Fruit fly (Drosophila melanogaster): ENCODE measurements around the gene dnk.

Gene dnk

DNA sequence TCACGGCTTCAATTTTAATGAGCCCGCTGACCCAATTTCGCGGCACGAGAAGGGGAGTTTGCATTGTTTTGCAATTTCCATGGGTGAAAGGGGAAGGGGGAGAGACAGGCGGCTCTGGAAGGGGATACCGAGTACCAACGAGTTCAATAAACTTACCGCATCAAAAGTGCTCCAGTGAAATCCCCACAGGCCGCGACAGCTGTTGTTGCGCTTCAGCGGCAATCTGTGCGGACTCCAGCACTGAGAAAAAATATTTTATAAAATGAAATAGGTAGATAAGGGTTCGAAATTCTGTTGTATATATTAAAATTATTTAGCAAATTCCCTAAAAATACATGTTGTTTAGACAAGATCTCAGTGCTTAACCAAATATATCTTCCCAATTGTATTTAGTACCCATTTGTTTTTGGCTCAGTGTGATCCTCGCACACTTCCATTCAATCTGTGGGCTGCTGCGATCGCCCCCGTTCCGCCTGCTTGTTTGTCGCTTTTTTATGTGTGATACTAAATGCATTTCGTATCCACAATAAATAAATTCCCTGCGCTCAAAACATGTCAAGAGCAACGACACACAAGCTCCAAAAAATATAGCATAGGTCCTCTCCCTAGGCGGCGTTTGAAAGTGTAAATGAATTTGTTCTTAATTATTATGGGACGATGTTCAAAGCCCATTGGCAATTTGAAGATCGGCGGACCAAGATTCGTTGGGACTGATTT, 14.9 kb downstream of the dnk start (continued):
- peak; percentile 84 for TF ChIP-seq CG32772 (GFP tag; IDR thresholded peaks at IDR 0.05)
- peak; percentile 12 to 88 for TF ChIP-seq Hr51 (GFP tag; optimal IDR thresholded peaks at IDR 0.05)
- no peak for TF ChIP-seq abd-A (tag; optimal IDR thresholded peaks at IDR 0.05)
- peak; percentile 70 for TF ChIP-seq odd (GFP tag; optimal IDR thresholded peaks at IDR 0.05)
- peak; percentile 64 for TF ChIP-seq run (tag; optimal IDR thresholded peaks at IDR 0.05)
- TF ChIP-seq CG2889 (GFP tag; IDR thresholded peaks at IDR 0.05), result 0 out of 3 replicates have a peak, but pooled peaks have one; percentile 37
- peak; percentile 87 for TF ChIP-seq CG2712 (tag; optimal IDR thresholded peaks at IDR 0.05)
- TF ChIP-seq Neu2 (GFP tag; optimal IDR thresholded peaks at IDR 0.05; ENCODE audit: borderline replicate concordance), result no peak
- peak; percentile 62 for TF ChIP-seq CG18599 (GFP tag; optimal IDR thresholded peaks at IDR 0.05)
- peak; percentile 55 for TF ChIP-seq CG10654 (GFP tag; optimal IDR thresholded peaks at IDR 0.05)
- no peak for TF ChIP-seq CG30020 (tag; optimal IDR thresholded peaks at IDR 0.05)
- peak; percentile 75 for TF ChIP-seq esg (GFP tag; conservative IDR thresholded peaks at IDR 0.05)
- peak; percentile 91 for TF ChIP-seq CG10979 (tag; optimal IDR thresholded peaks at IDR 0.05)
- no peak for TF ChIP-seq pan (optimal IDR thresholded peaks at IDR 0.05)
- TF ChIP-seq pan (GFP tag; optimal IDR thresholded peaks at IDR 0.05 in 1 of 2, IDR thresholded peaks at IDR 0.05 in 1 of 2), result peak in 1 of 2 experiments; percentile 82
- peak; percentile 67 for TF ChIP-seq sob (GFP tag; IDR thresholded peaks at IDR 0.05)
- peak; percentile 2 for TF ChIP-seq CG9609 (GFP tag; optimal IDR thresholded peaks at IDR 0.05)
- TF ChIP-seq bcd (GFP tag; optimal IDR thresholded peaks at IDR 0.05), result peak; percentile 74
- TF ChIP-seq CG1602 (GFP tag; optimal IDR thresholded peaks at IDR 0.05), result peak; percentile 69
- 0 out of 2 replicates have a peak, but pooled peaks have one; percentile 26 for TF ChIP-seq wdn (GFP tag; IDR thresholded peaks at IDR 0.05)
- no peak for TF ChIP-seq CG1647 (GFP tag; optimal IDR thresholded peaks at IDR 0.05)
- peak; percentile 62; the same call in 2 of the 3 replicates for TF ChIP-seq B-H1 (GFP tag; IDR thresholded peaks at IDR 0.05)
- TF ChIP-seq Dad (GFP tag; optimal IDR thresholded peaks at IDR 0.05), result peak; percentile 45
- peak; percentile 73 for TF ChIP-seq CG4707 (GFP tag; optimal IDR thresholded peaks at IDR 0.05)
- TF ChIP-seq Chrac-16 (GFP tag; optimal IDR thresholded peaks at IDR 0.05), result peak; percentile 70
- TF ChIP-seq eve (GFP tag; optimal IDR thresholded peaks at IDR 0.05), result peak in 1 of 2 experiments; percentile 91
- TF ChIP-seq salm (tag; optimal IDR thresholded peaks at IDR 0.05), result peak; percentile 48
- TF ChIP-seq pnt (GFP tag; optimal IDR thresholded peaks at IDR 0.05), result no peak
- TF ChIP-seq CG7839 (tag; optimal IDR thresholded peaks at IDR 0.05), result peak; percentile 83
- peak; percentile 47 for TF ChIP-seq CG12071 (GFP tag; optimal IDR thresholded peaks at IDR 0.05)
- peak; percentile 83 for TF ChIP-seq oc (tag; optimal IDR thresholded peaks at IDR 0.05)
- peak; percentile 6 for TF ChIP-seq HmgZ (tag; optimal IDR thresholded peaks at IDR 0.05)
- TF ChIP-seq CG17802 (tag; optimal IDR thresholded peaks at IDR 0.05), result peak; percentile 29
- peak; percentile 73 for TF ChIP-seq Max (GFP tag; optimal IDR thresholded peaks at IDR 0.05)
- peak; percentile 80 for TF ChIP-seq nerfin-1 (tag; optimal IDR thresholded peaks at IDR 0.05)
- peak; percentile 49 for TF ChIP-seq TFAM (GFP tag; optimal IDR thresholded peaks at IDR 0.05)
- no peak for TF ChIP-seq chm (GFP tag; IDR thresholded peaks at IDR 0.05)
- no peak for TF ChIP-seq pzg (GFP tag; optimal IDR thresholded peaks at IDR 0.05)
- peak; percentile 77 for TF ChIP-seq Spps (tag; optimal IDR thresholded peaks at IDR 0.05)
- peak in 1 of 3 experiments; percentile 77 for TF ChIP-seq lola (GFP tag; optimal IDR thresholded peaks at IDR 0.05)
- peak; percentile 22; the same call in 1 of the 2 replicates for TF ChIP-seq gt (GFP tag; IDR thresholded peaks at IDR 0.05)
- TF ChIP-seq chinmo (GFP tag; IDR thresholded peaks at IDR 0.05; ENCODE audit: partially characterized antibody), result no peak
- TF ChIP-seq CG18011 (GFP tag; optimal IDR thresholded peaks at IDR 0.05), result no peak
- TF ChIP-seq CG3838 (GFP tag; optimal IDR thresholded peaks at IDR 0.05), result peak; percentile 16
- TF ChIP-seq Eip74EF (GFP tag; optimal IDR thresholded peaks at IDR 0.05), result peak in 1 of 2 experiments; percentile 73
- peak; percentile 60; the same call in 1 of the 2 replicates for TF ChIP-seq CG10959 (GFP tag; IDR thresholded peaks at IDR 0.05)
- peak; percentile 15 for TF ChIP-seq maf-S (GFP tag; optimal IDR thresholded peaks at IDR 0.05)
- TF ChIP-seq sqz (GFP tag; optimal IDR thresholded peaks at IDR 0.05), result peak; percentile 28

All from whole organism, embryonic.